Worm (Caenorhabditis elegans): ENCODE measurements around the gene lgc-42.

DNA sequence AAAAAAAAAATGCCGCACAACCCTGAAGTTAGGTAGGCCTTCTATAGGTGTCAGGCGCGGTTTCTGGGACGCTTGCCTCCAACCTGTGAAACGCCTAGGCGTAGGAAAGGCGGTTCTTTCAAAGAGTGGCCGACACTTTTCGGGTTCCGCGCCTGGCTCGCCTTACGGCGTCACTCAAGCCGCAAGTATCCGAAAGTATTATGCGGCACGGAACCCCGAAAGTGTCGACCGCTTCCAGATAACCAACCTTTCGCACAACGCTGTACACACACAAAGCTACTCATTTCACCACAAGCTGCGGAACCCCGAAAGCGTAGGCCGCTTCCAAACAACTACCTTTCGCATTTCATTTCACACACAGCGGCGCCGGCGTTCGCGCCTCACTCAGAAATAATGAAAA is 34.5 kb upstream of the lgc-42 start:
- TF ChIP-seq ama-1 (optimal IDR thresholded peaks at IDR 0.05) (no peak), pqm-1 (tag; optimal IDR thresholded peaks at IDR 0.05) (no peak), tbx-2 (tag; optimal IDR thresholded peaks at IDR 0.05) (no peak), fax-1 (tag; optimal IDR thresholded peaks at IDR 0.05) (no peak), elt-2 (tag; optimal IDR thresholded peaks at IDR 0.05) (no peak), pha-4 (tag; optimal IDR thresholded peaks at IDR 0.05) (no peak), ets-4 (tag; optimal IDR thresholded peaks at IDR 0.05) (no peak), unc-86 (tag; optimal IDR thresholded peaks at IDR 0.05) (no peak)

All from whole organism, late embryonic.